Worm (Caenorhabditis elegans) whole organism, L2 larva: Measurements from ENCODE around the gene Y50E8A.6.

Source experiments
- C34F6.9 ChIP-seq: fragments of 150-350 bp; optimal IDR thresholded peaks from 2 replicates; lab custom pipeline; 2014; ENCODE audit warnings: missing biosample characterization, missing genetic modification characterization
- F13H6.1 ChIP-seq: sonication (generic microtip); optimal IDR thresholded peaks from 2 replicates; lab custom pipeline; 2016; ENCODE audit warnings: missing genetic modification characterization, missing compliant biosample characterization
- R02D3.7 ChIP-seq: fragments of 150-350 bp; optimal IDR thresholded peaks from 2 replicates; lab custom pipeline; 2014; ENCODE audit warnings: missing biosample characterization, missing genetic modification characterization
- Y55F3AM.14 ChIP-seq: fragments of 200-800 bp; sonication (Bioruptor generic); optimal IDR thresholded peaks from 2 replicates; lab custom pipeline; 2018; ENCODE audit warnings: mild to moderate bottlenecking, missing genetic modification characterization, missing compliant biosample characterization
- aly-2 ChIP-seq: fragments of 150-350 bp; optimal IDR thresholded peaks from 2 replicates; lab custom pipeline; 2014; ENCODE audit warnings: missing biosample characterization, missing genetic modification characterization
- ama-1 ChIP-seq: fragments of 150-350 bp; optimal IDR thresholded peaks from 2 replicates; lab custom pipeline; 2018; ENCODE audit warnings: inconsistent platforms
- blmp-1 ChIP-seq: sonication (generic microtip); optimal IDR thresholded peaks from 2 replicates; lab custom pipeline; 2017; ENCODE audit warnings: missing genetic modification characterization, mild to moderate bottlenecking, missing compliant biosample characterization, antibody characterized with exemption, moderate library complexity; ENCODE audit not compliant: insufficient read depth
- ceh-16 ChIP-seq: fragments of 150-350 bp; optimal IDR thresholded peaks from 2 replicates; lab custom pipeline; 2014; ENCODE audit warnings: missing biosample characterization, missing genetic modification characterization
- ceh-82 ChIP-seq: fragments of 150-350 bp; optimal IDR thresholded peaks from 2 replicates; lab custom pipeline; 2014; ENCODE audit warnings: missing biosample characterization, missing genetic modification characterization
- crh-2 ChIP-seq: sonication (generic microtip); optimal IDR thresholded peaks from 2 replicates; lab custom pipeline; 2017; ENCODE audit warnings: missing biosample characterization, missing genetic modification characterization
- dmd-4 ChIP-seq: sonication (generic microtip); optimal IDR thresholded peaks from 2 replicates; lab custom pipeline; 2017; ENCODE audit warnings: missing biosample characterization, missing genetic modification characterization
- egl-27 ChIP-seq: sonication (generic microtip); optimal IDR thresholded peaks from 3 replicates; lab custom pipeline; 2017; ENCODE audit warnings: missing biosample characterization, missing genetic modification reagents, missing genetic modification characterization
- elt-1 ChIP-seq: fragments of 150-350 bp; optimal IDR thresholded peaks from 2 replicates; lab custom pipeline; 2014; ENCODE audit warnings: missing biosample characterization, missing genetic modification characterization
- elt-3 ChIP-seq: sonication (generic microtip); optimal IDR thresholded peaks from 2 replicates; lab custom pipeline; 2017; ENCODE audit warnings: missing biosample characterization, missing genetic modification characterization
- fos-1 ChIP-seq: fragments of 150-350 bp; optimal IDR thresholded peaks from 2 replicates; lab custom pipeline; 2014; ENCODE audit warnings: missing biosample characterization, missing genetic modification characterization
- gmeb-1 ChIP-seq: fragments of 150-350 bp; optimal IDR thresholded peaks from 2 replicates; lab custom pipeline; 2014; ENCODE audit warnings: missing biosample characterization, missing genetic modification characterization
- lin-11 ChIP-seq: fragments of 150-350 bp; sonication (generic microtip); optimal IDR thresholded peaks from 2 replicates; lab custom pipeline; 2014; ENCODE audit warnings: missing biosample characterization, missing genetic modification characterization, inconsistent platforms, mixed read lengths
- lin-13 ChIP-seq: fragments of 150-350 bp; optimal IDR thresholded peaks from 2 replicates; lab custom pipeline; 2014; ENCODE audit warnings: missing biosample characterization, missing genetic modification reagents, missing genetic modification characterization
- mab-5 ChIP-seq: fragments of 150-350 bp; optimal IDR thresholded peaks from 2 replicates; lab custom pipeline; 2014; ENCODE audit warnings: missing biosample characterization, missing genetic modification characterization
- mdl-1 ChIP-seq, 2 experiments: fragments of 150-350 bp in 1 of 2; sonication (generic microtip) in 1 of 2; optimal IDR thresholded peaks; 2 replicates each; lab custom pipeline; 2017; ENCODE audit warnings: missing biosample characterization in 2 of 2, missing genetic modification characterization in 2 of 2
- nhr-10 ChIP-seq: sonication (generic microtip); optimal IDR thresholded peaks from 2 replicates; lab custom pipeline; 2017; ENCODE audit warnings: missing biosample characterization, missing genetic modification characterization
- nhr-11 ChIP-seq: fragments of 150-350 bp; optimal IDR thresholded peaks from 2 replicates; lab custom pipeline; 2014; ENCODE audit warnings: missing biosample characterization, missing genetic modification characterization
- nhr-129 ChIP-seq: fragments of 150-350 bp; optimal IDR thresholded peaks from 2 replicates; lab custom pipeline; 2014; ENCODE audit warnings: missing biosample characterization, missing genetic modification characterization
- nhr-21 ChIP-seq: fragments of 150-350 bp; optimal IDR thresholded peaks from 2 replicates; lab custom pipeline; 2014; ENCODE audit warnings: missing biosample characterization, missing genetic modification characterization
- nhr-23 ChIP-seq: fragments of 150-350 bp; optimal IDR thresholded peaks from 2 replicates; lab custom pipeline; 2014; ENCODE audit warnings: missing biosample characterization, missing genetic modification reagents, missing genetic modification characterization
- nhr-237 ChIP-seq: fragments of 150-350 bp; optimal IDR thresholded peaks from 2 replicates; lab custom pipeline; 2014; ENCODE audit warnings: missing biosample characterization, missing genetic modification characterization
- nhr-25 ChIP-seq: fragments of 150-350 bp; sonication (generic microtip); optimal IDR thresholded peaks from 3 replicates; lab custom pipeline; 2014; ENCODE audit warnings: missing biosample characterization, missing genetic modification characterization
- nhr-6 ChIP-seq: fragments of 150-350 bp; optimal IDR thresholded peaks from 2 replicates; lab custom pipeline; 2014; ENCODE audit warnings: missing biosample characterization, missing genetic modification characterization
- sem-4 ChIP-seq: fragments of 150-350 bp; optimal IDR thresholded peaks from 2 replicates; lab custom pipeline; 2014; ENCODE audit warnings: missing biosample characterization, missing genetic modification reagents, missing genetic modification characterization
- skn-1 ChIP-seq: sonication (generic microtip); optimal IDR thresholded peaks from 2 replicates; lab custom pipeline; 2017; ENCODE audit warnings: missing biosample characterization, missing genetic modification characterization
- sma-9 ChIP-seq, 2 experiments: fragments of 150-350 bp in 1 of 2; sonication (generic microtip) in 1 of 2; optimal IDR thresholded peaks; 2 replicates each; lab custom pipeline; 2014 to 2016; ENCODE audit warnings: missing genetic modification characterization in 2 of 2, mild to moderate bottlenecking in 1 of 2, missing biosample characterization in 1 of 2, missing compliant biosample characterization in 1 of 2, missing genetic modification reagents in 1 of 2, moderate library complexity in 1 of 2
- snpc-4 ChIP-seq: fragments of 150-350 bp; optimal IDR thresholded peaks from 2 replicates; lab custom pipeline; 2014; ENCODE audit warnings: missing biosample characterization, missing genetic modification characterization
- unc-39 ChIP-seq: fragments of 150-350 bp; optimal IDR thresholded peaks from 2 replicates; lab custom pipeline; 2014; ENCODE audit warnings: missing biosample characterization, missing genetic modification characterization
- unc-55 ChIP-seq: fragments of 150-350 bp; sonication (generic microtip); optimal IDR thresholded peaks from 3 replicates; lab custom pipeline; 2014; ENCODE audit warnings: missing biosample characterization, missing genetic modification reagents, missing genetic modification characterization
- unc-62 ChIP-seq: fragments of 150-350 bp; optimal IDR thresholded peaks from 2 replicates; lab custom pipeline; 2014; ENCODE audit warnings: missing biosample characterization, missing genetic modification reagents, missing genetic modification characterization
- zag-1 ChIP-seq: fragments of 150-350 bp; optimal IDR thresholded peaks from 2 replicates; lab custom pipeline; 2014; ENCODE audit warnings: missing biosample characterization, missing genetic modification characterization
- ztf-1 ChIP-seq: fragments of 200-800 bp; sonication (Bioruptor generic); conservative IDR thresholded peaks from 2 replicates; pipeline ENCODE4 v1.3.6; 2022; ENCODE audit warnings: missing genetic modification characterization, missing compliant biosample characterization
- ztf-11 ChIP-seq: sonication (generic microtip); optimal IDR thresholded peaks from 2 replicates; lab custom pipeline; 2017; ENCODE audit warnings: missing biosample characterization, missing genetic modification characterization
- ztf-4 ChIP-seq: fragments of 150-350 bp; optimal IDR thresholded peaks from 2 replicates; lab custom pipeline; 2014; ENCODE audit warnings: missing biosample characterization, missing genetic modification characterization

The Y50E8A.6 gene

ce11 chrV:14736851-14737250 is 4.3 kb downstream of the Y50E8A.6 start, which contains the start of gene Y50E8A.5:
TSS of gene Y50E8A.5 (minus strand) at chrV:14736951.
- TF ChIP-seq lin-13 (GFP tag; lab: Kevin White, UChicago) (no peak), nhr-10 (tag; lab: Kevin White, UChicago) (no peak), nhr-11 (tag; lab: Kevin White, UChicago) (no peak), unc-62 (GFP tag; lab: Kevin White, UChicago) (no peak), blmp-1 (tag; lab: Kevin White, UChicago) (no peak), ztf-11 (tag; lab: Kevin White, UChicago) (no peak), unc-55 (GFP tag; lab: Kevin White, UChicago) (no peak), fos-1 (tag; lab: Kevin White, UChicago) (no peak), aly-2 (tag; lab: Kevin White, UChicago) (no peak), nhr-23 (tag; lab: Kevin White, UChicago) (no peak), R02D3.7 (tag; lab: Kevin White, UChicago) (no peak), snpc-4 (tag; lab: Kevin White, UChicago) (no peak), sem-4 (tag; lab: Kevin White, UChicago) (no peak), nhr-129 (tag; lab: Kevin White, UChicago) (no peak), nhr-6 (no peak)

- no peak for TF ChIP-seq elt-1 (tag; lab: Kevin White, UChicago)
- TF ChIP-seq sma-9 (GFP tag; optimal IDR thresholded peaks at IDR 0.05; lab: Kevin White, UChicago), result no peak
- TF ChIP-seq sma-9 (tag; optimal IDR thresholded peaks at IDR 0.05; lab: Kevin White, UChicago), result no peak
- TF ChIP-seq unc-39 (tag; lab: Kevin White, UChicago), result no peak
- peak; percentile 60 for TF ChIP-seq unc-55 (GFP tag; lab: Kevin White, UChicago)
- no peak for TF ChIP-seq lin-11 (tag; lab: Kevin White, UChicago)
- no peak for TF ChIP-seq dmd-4 (tag; lab: Kevin White, UChicago)
- TF ChIP-seq R02D3.7 (tag; lab: Kevin White, UChicago), result peak; percentile 65
- no peak for TF ChIP-seq zag-1 (tag; lab: Kevin White, UChicago)
- no peak for TF ChIP-seq ztf-11 (tag; lab: Kevin White, UChicago)
- no peak for TF ChIP-seq ama-1 (lab: Kevin White, UChicago)
- TF ChIP-seq nhr-237 (tag; lab: Kevin White, UChicago), result no peak
- TF ChIP-seq elt-3, result no peak
- TF ChIP-seq F13H6.1 (tag; lab: Kevin White, UChicago), result no peak
- TF ChIP-seq ceh-16, result no peak
- TF ChIP-seq mab-5 (tag; lab: Kevin White, UChicago), result no peak
- TF ChIP-seq nhr-129 (tag; lab: Kevin White, UChicago), result peak; percentile 7
- no peak for TF ChIP-seq crh-2 (tag; lab: Kevin White, UChicago)
- TF ChIP-seq aly-2 (tag; lab: Kevin White, UChicago), result no peak
- no peak for TF ChIP-seq snpc-4 (tag; lab: Kevin White, UChicago)
- TF ChIP-seq Y55F3AM.14 (GFP tag; lab: Kevin White, UChicago), result no peak
- no peak for TF ChIP-seq ztf-1 (GFP tag; lab: Robert Waterston, UW)
- TF ChIP-seq gmeb-1 (tag; lab: Kevin White, UChicago), result peak; percentile 83
- TF ChIP-seq egl-27, result no peak
- peak; percentile 48 for TF ChIP-seq C34F6.9 (tag; lab: Kevin White, UChicago)
- TF ChIP-seq, all 48 proteins: peak for 5
These were observed 6.9 kb downstream of the Y50E8A.6 start, which contains the start of gene unc-61 for ce11 chrV:14734187-14734765. TSS of gene unc-61 (minus strand) at chrV:14734237.

ce11 chrV:14729343-14729742 is 11.8 kb downstream of the Y50E8A.6 start, which contains the start of gene oig-3:
TSS of gene oig-3 (plus strand) at chrV:14729643.
- TF ChIP-seq ceh-16 (no peak), nhr-21 (no peak), nhr-129 (tag; lab: Kevin White, UChicago) (no peak), nhr-10 (tag; lab: Kevin White, UChicago) (no peak), elt-3 (no peak), crh-2 (tag; lab: Kevin White, UChicago) (no peak), egl-27 (no peak), nhr-6 (no peak), ztf-4 (no peak), unc-39 (tag; lab: Kevin White, UChicago) (no peak), ceh-82 (tag; lab: Kevin White, UChicago) (no peak), dmd-4 (tag; lab: Kevin White, UChicago) (no peak), R02D3.7 (tag; lab: Kevin White, UChicago) (no peak), snpc-4 (tag; lab: Kevin White, UChicago) (no peak), nhr-25 (tag; lab: Kevin White, UChicago) (no peak), lin-13 (GFP tag; lab: Kevin White, UChicago) (no peak), skn-1 (no peak), sem-4 (tag; lab: Kevin White, UChicago) (no peak), unc-55 (GFP tag; lab: Kevin White, UChicago) (no peak), mdl-1 (tag; optimal IDR thresholded peaks at IDR 0.05; lab: Kevin White, UChicago) (no peak)
